Worm (Caenorhabditis elegans) whole organism, L4 larva: ENCODE measurements around the gene vps-36.

Experiments used
- F10B5.3 ChIP-seq: sonication (generic microtip); optimal IDR thresholded peaks from 2 replicates; lab custom pipeline; 2016; ENCODE audit warnings: mild to moderate bottlenecking, missing genetic modification characterization, missing compliant biosample characterization
- T26A8.4 ChIP-seq: fragments of 200-800 bp; sonication (Bioruptor generic); IDR thresholded peaks from 2 replicates; pipeline ENCODE4 v1.3.6; 2022; ENCODE audit warnings: missing genetic modification characterization, missing compliant biosample characterization
- Y48G9A.11 ChIP-seq: fragments of 200-800 bp; sonication (Bioruptor generic); IDR thresholded peaks from 2 replicates; pipeline ENCODE4 v1.3.6; 2022; ENCODE audit warnings: missing genetic modification reagents, missing genetic modification characterization, missing compliant biosample characterization
- Y75B8A.6 ChIP-seq: fragments of 200-800 bp; sonication (Bioruptor generic); IDR thresholded peaks from 2 replicates; pipeline ENCODE4 v1.3.6; 2022; ENCODE audit warnings: missing genetic modification reagents, missing genetic modification characterization, missing compliant biosample characterization
- ZK337.2 ChIP-seq: fragments of 200-800 bp; sonication (Bioruptor generic); IDR thresholded peaks from 2 replicates; pipeline ENCODE4 v1.3.6; 2022; ENCODE audit warnings: missing genetic modification reagents, missing genetic modification characterization, missing compliant biosample characterization
- ZK546.5 ChIP-seq, 2 experiments: sonication (generic microtip); optimal IDR thresholded peaks; 2 replicates each; lab custom pipeline; 2017; ENCODE audit warnings: missing biosample characterization in 2 of 2, missing genetic modification characterization in 2 of 2
- arid-1 ChIP-seq: fragments of 200-800 bp; sonication (Bioruptor generic); conservative IDR thresholded peaks from 2 replicates; pipeline ENCODE4 v1.3.6; 2022; ENCODE audit warnings: missing genetic modification reagents, missing genetic modification characterization, missing compliant biosample characterization
- ceh-20 ChIP-seq: fragments of 200-800 bp; sonication (Bioruptor generic); IDR thresholded peaks from 2 replicates; pipeline ENCODE4 v1.3.6; 2022; ENCODE audit warnings: missing genetic modification reagents, missing genetic modification characterization, missing compliant biosample characterization
- ceh-44 ChIP-seq: fragments of 200-800 bp; sonication (Bioruptor generic); IDR thresholded peaks from 2 replicates; pipeline ENCODE4 v1.3.6; 2022; ENCODE audit warnings: missing genetic modification reagents, missing genetic modification characterization, missing compliant biosample characterization
- ces-1 ChIP-seq: fragments of 150-350 bp; sonication (generic microtip); optimal IDR thresholded peaks from 4 replicates; lab custom pipeline; 2014; ENCODE audit warnings: missing biosample characterization, missing genetic modification reagents, missing genetic modification characterization
- daf-16 ChIP-seq, 3 experiments: sonication (generic microtip); optimal IDR thresholded peaks; 2 replicates each; lab custom pipeline; 2016 to 2017; ENCODE audit warnings: missing genetic modification characterization in 3 of 3, missing genetic modification reagents in 3 of 3, mild to moderate bottlenecking in 2 of 3, missing compliant biosample characterization in 2 of 3, missing biosample characterization in 1 of 3, moderate library complexity in 1 of 3
- daf-19 ChIP-seq: fragments of 200-800 bp; sonication (Bioruptor generic); conservative IDR thresholded peaks from 2 replicates; pipeline ENCODE4 v1.3.6; 2022; ENCODE audit warnings: missing genetic modification characterization, missing compliant biosample characterization
- dmd-9 ChIP-seq: fragments of 200-800 bp; sonication (Bioruptor generic); IDR thresholded peaks from 2 replicates; pipeline ENCODE4 v1.3.6; 2022; ENCODE audit warnings: missing genetic modification reagents, missing genetic modification characterization, missing compliant biosample characterization
- dpl-1 ChIP-seq: fragments of 150-350 bp; optimal IDR thresholded peaks from 2 replicates; lab custom pipeline; 2014; ENCODE audit warnings: missing biosample characterization, missing genetic modification reagents, missing genetic modification characterization
- dve-1 ChIP-seq: sonication (generic microtip); optimal IDR thresholded peaks from 2 replicates; lab custom pipeline; 2017; ENCODE audit warnings: antibody characterized with exemption, mild to moderate bottlenecking, missing genetic modification characterization, missing compliant biosample characterization; ENCODE audit not compliant: insufficient read depth
- egl-27 ChIP-seq: sonication (generic microtip); optimal IDR thresholded peaks from 3 replicates; lab custom pipeline; 2017; ENCODE audit warnings: missing biosample characterization, missing genetic modification reagents, missing genetic modification characterization
- egl-43 ChIP-seq: fragments of 200-800 bp; sonication (Bioruptor generic); IDR thresholded peaks from 2 replicates; pipeline ENCODE4 v1.3.6; 2022; ENCODE audit warnings: missing genetic modification reagents, missing genetic modification characterization, missing compliant biosample characterization
- hif-1 ChIP-seq, 2 experiments: sonication (generic microtip); optimal IDR thresholded peaks; 2 replicates each; lab custom pipeline; 2016 to 2017; ENCODE audit warnings: missing compliant biosample characterization in 2 of 2, missing genetic modification characterization in 2 of 2, missing genetic modification reagents in 2 of 2, missing genotype in 2 of 2, mild to moderate bottlenecking in 1 of 2
- hmg-1.1 ChIP-seq: fragments of 200-800 bp; sonication (Bioruptor generic); IDR thresholded peaks from 2 replicates; pipeline ENCODE4 v1.3.6; 2022; ENCODE audit warnings: missing genetic modification reagents, missing genetic modification characterization, missing compliant biosample characterization
- jun-1 ChIP-seq: fragments of 150-350 bp; optimal IDR thresholded peaks from 2 replicates; lab custom pipeline; 2014; ENCODE audit warnings: missing biosample characterization, missing genetic modification reagents, missing genetic modification characterization
- lin-1 ChIP-seq: fragments of 200-800 bp; sonication (Bioruptor generic); IDR thresholded peaks from 2 replicates; pipeline ENCODE4 v1.3.6; 2022; ENCODE audit warnings: missing genetic modification reagents, missing genetic modification characterization, missing compliant biosample characterization
- lin-15B ChIP-seq: fragments of 150-350 bp; sonication (generic microtip); optimal IDR thresholded peaks from 3 replicates; lab custom pipeline; 2014; ENCODE audit warnings: missing biosample characterization, missing genetic modification characterization
- lin-29 ChIP-seq: fragments of 200-800 bp; sonication (Bioruptor generic); IDR thresholded peaks from 2 replicates; pipeline ENCODE4 v1.3.6; 2022; ENCODE audit warnings: missing genetic modification reagents, missing genetic modification characterization, missing compliant biosample characterization
- lin-38 ChIP-seq: fragments of 200-800 bp; sonication (Bioruptor generic); IDR thresholded peaks from 2 replicates; pipeline ENCODE4 v1.3.6; 2022; ENCODE audit warnings: missing genetic modification reagents, missing genetic modification characterization, missing compliant biosample characterization
- lin-39 ChIP-seq: fragments of 150-350 bp; optimal IDR thresholded peaks from 2 replicates; lab custom pipeline; 2014; ENCODE audit warnings: missing biosample characterization, missing genetic modification reagents, missing genetic modification characterization
- lsy-2 ChIP-seq, 2 experiments: fragments of 150-350 bp in 1 of 2; sonication (generic microtip) in 1 of 2; optimal IDR thresholded peaks; 2 replicates each; lab custom pipeline; 2014 to 2017; ENCODE audit warnings: missing biosample characterization in 2 of 2, missing genetic modification characterization in 2 of 2
- madf-9 ChIP-seq: fragments of 200-800 bp; sonication (Bioruptor generic); conservative IDR thresholded peaks from 2 replicates; pipeline ENCODE4 v1.3.6; 2022; ENCODE audit warnings: missing genetic modification reagents, missing genetic modification characterization, missing compliant biosample characterization
- mdl-1 ChIP-seq, 2 experiments: fragments of 150-350 bp in 1 of 2; sonication (generic microtip) in 1 of 2; optimal IDR thresholded peaks; 2 replicates each; lab custom pipeline; 2014 to 2017; ENCODE audit warnings: missing biosample characterization in 2 of 2, missing genetic modification characterization in 2 of 2
- mdt-29 ChIP-seq: fragments of 200-800 bp; sonication (Bioruptor generic); IDR thresholded peaks from 2 replicates; pipeline ENCODE4 v1.3.6; 2022; ENCODE audit warnings: missing genetic modification reagents, missing genetic modification characterization, missing compliant biosample characterization
- mxl-2 ChIP-seq: fragments of 200-800 bp; sonication (Bioruptor generic); conservative IDR thresholded peaks from 2 replicates; pipeline ENCODE4 v1.3.6; 2022; ENCODE audit warnings: missing genetic modification reagents, missing genetic modification characterization, missing compliant biosample characterization
- nhr-10 ChIP-seq: fragments of 150-350 bp; optimal IDR thresholded peaks from 2 replicates; lab custom pipeline; 2014; ENCODE audit warnings: missing biosample characterization, missing genetic modification characterization
- nhr-11 ChIP-seq: fragments of 150-350 bp; optimal IDR thresholded peaks from 2 replicates; lab custom pipeline; 2014; ENCODE audit warnings: missing biosample characterization, missing genetic modification characterization
- nhr-111 ChIP-seq: fragments of 200-800 bp; sonication (Bioruptor generic); optimal IDR thresholded peaks from 2 replicates; lab custom pipeline; 2018; ENCODE audit warnings: mild to moderate bottlenecking, missing genetic modification characterization, missing compliant biosample characterization
- nhr-28 ChIP-seq: fragments of 150-350 bp; optimal IDR thresholded peaks from 2 replicates; lab custom pipeline; 2014; ENCODE audit warnings: missing biosample characterization, missing genetic modification characterization
- nhr-41 ChIP-seq: fragments of 200-800 bp; sonication (Bioruptor generic); IDR thresholded peaks from 2 replicates; pipeline ENCODE4 v1.3.6; 2022; ENCODE audit warnings: missing genetic modification reagents, missing genetic modification characterization, missing compliant biosample characterization
- nhr-6 ChIP-seq: fragments of 150-350 bp; optimal IDR thresholded peaks from 2 replicates; lab custom pipeline; 2014; ENCODE audit warnings: missing biosample characterization, missing genetic modification characterization
- nhr-76 ChIP-seq: fragments of 150-350 bp; optimal IDR thresholded peaks from 2 replicates; lab custom pipeline; 2014; ENCODE audit warnings: missing biosample characterization, missing genetic modification characterization
- nhr-77 ChIP-seq: fragments of 150-350 bp; optimal IDR thresholded peaks from 2 replicates; lab custom pipeline; 2014; ENCODE audit warnings: missing biosample characterization, missing genetic modification characterization
- php-3 ChIP-seq: fragments of 200-800 bp; sonication (Bioruptor generic); IDR thresholded peaks from 2 replicates; pipeline ENCODE4 v1.3.6; 2022; ENCODE audit warnings: missing genetic modification reagents, missing genetic modification characterization, missing compliant biosample characterization
- pqm-1 ChIP-seq: sonication (generic microtip); optimal IDR thresholded peaks from 2 replicates; lab custom pipeline; 2017; ENCODE audit warnings: missing biosample characterization, missing genetic modification characterization
- rbr-2 ChIP-seq: sonication (generic microtip); optimal IDR thresholded peaks from 2 replicates; lab custom pipeline; 2016; ENCODE audit warnings: missing genotype, missing genetic modification characterization, missing compliant biosample characterization
- set-16 ChIP-seq: fragments of 200-800 bp; sonication (Bioruptor generic); IDR thresholded peaks from 2 replicates; pipeline ENCODE4 v1.3.6; 2022; ENCODE audit warnings: missing genetic modification reagents, missing genetic modification characterization, missing compliant biosample characterization
- skn-1 ChIP-seq: fragments of 150-350 bp; optimal IDR thresholded peaks from 2 replicates; lab custom pipeline; 2014; ENCODE audit warnings: missing biosample characterization, missing genetic modification characterization
- snpc-1.2 ChIP-seq: fragments of 200-800 bp; sonication (Bioruptor generic); IDR thresholded peaks from 2 replicates; pipeline ENCODE4 v1.3.6; 2022; ENCODE audit warnings: missing genetic modification reagents, missing genetic modification characterization, missing compliant biosample characterization
- unc-62 ChIP-seq, 3 experiments: fragments of 150-350 bp in 1 of 3; sonication (generic microtip); optimal IDR thresholded peaks in 2 of 3; peaks in 1 of 3; 1 replicate in 1 of 3; 2 replicates in 2 of 3; lab custom pipeline; 2014 to 2017; ENCODE audit warnings: missing biosample characterization in 3 of 3, missing genetic modification characterization in 3 of 3, missing genetic modification reagents in 3 of 3, missing genotype in 1 of 3
- zfp-3 ChIP-seq: fragments of 200-800 bp; sonication (Bioruptor generic); conservative IDR thresholded peaks from 2 replicates; pipeline ENCODE4 v1.3.6; 2022; ENCODE audit warnings: missing genetic modification reagents, missing genetic modification characterization, missing compliant biosample characterization
- zip-2 ChIP-seq: fragments of 150-350 bp; optimal IDR thresholded peaks from 2 replicates; lab custom pipeline; 2014; ENCODE audit warnings: missing biosample characterization, missing genetic modification characterization

vps-36 gene

ce11 chrV:10938739-10939138, 21.7 kb downstream of the vps-36 start, which contains the start of gene F17C11.11 (continued):
- no peak for TF ChIP-seq lin-15B (tag; lab: Kevin White, UChicago)
- no peak for TF ChIP-seq madf-9 (GFP tag; lab: Robert Waterston, UW)
- no peak for TF ChIP-seq T26A8.4 (GFP tag; lab: Robert Waterston, UW)
- TF ChIP-seq jun-1 (tag; lab: Kevin White, UChicago), result no peak
- no peak for TF ChIP-seq arid-1 (GFP tag; lab: Robert Waterston, UW)
- no peak for TF ChIP-seq daf-16 (GFP tag; optimal IDR thresholded peaks at IDR 0.05; lab: Kevin White, UChicago)
- TF ChIP-seq daf-16 (tag; optimal IDR thresholded peaks at IDR 0.05; lab: Kevin White, UChicago), result peak; percentile 77
- no peak for TF ChIP-seq set-16 (GFP tag; lab: Robert Waterston, UW)
- TF ChIP-seq skn-1 (tag; lab: Kevin White, UChicago), result no peak
- no peak for TF ChIP-seq rbr-2
- no peak for TF ChIP-seq ces-1 (GFP tag; lab: Kevin White, UChicago)
- peak in 1 of 2 experiments; percentile 6 for TF ChIP-seq hif-1 (tag; optimal IDR thresholded peaks at IDR 0.05; lab: Kevin White, UChicago)
- no peak for TF ChIP-seq daf-19 (GFP tag; lab: Robert Waterston, UW)
- TF ChIP-seq dve-1 (tag; lab: Kevin White, UChicago), result peak; percentile 88
- TF ChIP-seq lin-1, result no peak
- TF ChIP-seq, all 104 proteins: peak for 15

DNA sequence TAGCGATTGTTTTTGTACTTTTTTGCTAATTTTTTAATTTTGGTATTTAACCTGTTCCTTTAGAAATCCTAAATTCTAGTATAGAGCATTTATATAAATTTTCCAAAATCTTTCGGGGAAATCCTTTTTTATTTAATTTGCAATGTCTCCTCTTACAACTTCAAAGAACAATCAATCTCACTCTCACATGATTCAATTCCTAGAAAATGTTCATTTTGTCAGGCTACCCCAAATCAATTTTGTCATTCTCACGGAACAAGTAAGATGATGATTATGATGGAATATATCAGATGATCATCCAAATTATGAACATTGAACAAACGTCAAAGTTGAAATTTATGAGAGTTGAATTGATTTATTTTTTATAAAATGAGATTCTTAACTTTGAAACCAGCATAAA, 23.2 kb downstream of the vps-36 start:
- no peak for TF ChIP-seq pqm-1 (tag; lab: Kevin White, UChicago)
- no peak for TF ChIP-seq daf-16 (GFP tag; optimal IDR thresholded peaks at IDR 0.05; lab: Kevin White, UChicago)
- peak; percentile 22 for TF ChIP-seq daf-16 (tag; optimal IDR thresholded peaks at IDR 0.05; lab: Kevin White, UChicago)
- TF ChIP-seq snpc-1.2, result no peak
- TF ChIP-seq dpl-1 (GFP tag; lab: Kevin White, UChicago), result no peak
- no peak for TF ChIP-seq nhr-10
- no peak for TF ChIP-seq nhr-77 (tag; lab: Kevin White, UChicago)
- TF ChIP-seq lin-15B (tag; lab: Kevin White, UChicago), result no peak
- TF ChIP-seq mdt-29 (GFP tag; lab: Robert Waterston, UW), result peak; percentile 31; the same call in 1 of the 2 replicates
- no peak for TF ChIP-seq madf-9 (GFP tag; lab: Robert Waterston, UW)
- peak; percentile 70 for TF ChIP-seq ces-1 (GFP tag; lab: Kevin White, UChicago)
- TF ChIP-seq Y48G9A.11 (GFP tag; lab: Robert Waterston, UW), result no peak
- TF ChIP-seq hmg-1.1 (GFP tag; lab: Robert Waterston, UW), result no peak
- TF ChIP-seq lin-38 (GFP tag; lab: Robert Waterston, UW), result 0 out of 2 replicates have a peak, but pooled peaks have one; percentile 23
- no peak for TF ChIP-seq nhr-111 (GFP tag; lab: Kevin White, UChicago)
- no peak for TF ChIP-seq nhr-6 (tag; lab: Kevin White, UChicago)
- no peak for TF ChIP-seq F10B5.3 (tag; lab: Kevin White, UChicago)
- no peak for TF ChIP-seq egl-43
- TF ChIP-seq nhr-76 (tag; lab: Kevin White, UChicago), result no peak
- no peak for TF ChIP-seq egl-27 (tag; lab: Kevin White, UChicago)
- TF ChIP-seq php-3 (GFP tag; lab: Robert Waterston, UW), result no peak
- TF ChIP-seq ZK546.5 (tag; optimal IDR thresholded peaks at IDR 0.05; lab: Kevin White, UChicago), result no peak
- peak; percentile 22 for TF ChIP-seq nhr-11 (tag; lab: Kevin White, UChicago)
- peak in 1 of 2 experiments; percentile 29 for TF ChIP-seq mdl-1 (tag; optimal IDR thresholded peaks at IDR 0.05; lab: Kevin White, UChicago)
- no peak for TF ChIP-seq jun-1 (tag; lab: Kevin White, UChicago)
- peak; percentile 23; the same call in 1 of the 2 replicates for TF ChIP-seq ceh-20 (GFP tag; lab: Robert Waterston, UW)
- peak; percentile 48 for TF ChIP-seq nhr-28 (tag; lab: Kevin White, UChicago)
- TF ChIP-seq lin-29, result no peak
- TF ChIP-seq skn-1 (tag; lab: Kevin White, UChicago), result no peak
- peak in 1 of 2 experiments; percentile 66 for TF ChIP-seq unc-62 (GFP tag; optimal IDR thresholded peaks at IDR 0.05 in 1 of 2; lab: Kevin White, UChicago)
- no peak for TF ChIP-seq unc-62 (tag; optimal IDR thresholded peaks at IDR 0.05; lab: Kevin White, UChicago)
- TF ChIP-seq ZK337.2 (GFP tag; lab: Robert Waterston, UW), result no peak
- TF ChIP-seq dmd-9, result no peak
- TF ChIP-seq Y75B8A.6, result no peak
- no peak for TF ChIP-seq ceh-44
- no peak for TF ChIP-seq nhr-41 (GFP tag; lab: Robert Waterston, UW)
- TF ChIP-seq mxl-2 (GFP tag; lab: Robert Waterston, UW), result no peak
- TF ChIP-seq dve-1 (tag; lab: Kevin White, UChicago), result peak; percentile 37
- TF ChIP-seq zip-2 (tag; lab: Kevin White, UChicago), result no peak
- TF ChIP-seq lin-39 (tag; lab: Kevin White, UChicago), result no peak
- peak in 1 of 2 experiments; percentile 76 for TF ChIP-seq lsy-2 (tag; optimal IDR thresholded peaks at IDR 0.05; lab: Kevin White, UChicago)
- no peak for TF ChIP-seq zfp-3 (GFP tag; lab: Robert Waterston, UW)
